Fruit fly (Drosophila melanogaster) whole organism, embryonic: ENCODE data around the gene HINT1.

Experiments
- CG1529 ChIP-seq: fragments of 200-800 bp; sonication (Bioruptor generic); optimal IDR thresholded peaks from 3 replicates; lab custom pipeline; 2018; ENCODE audit warnings: missing biosample characterization, missing genetic modification characterization
- Rfx ChIP-seq: fragments of 200-800 bp; sonication (Bioruptor generic); IDR thresholded peaks from 2 replicates; pipeline ENCODE4 v1.3.6; 2022; ENCODE audit warnings: missing biosample characterization, missing genetic modification characterization
- bowl ChIP-seq: fragments of 200-800 bp; sonication (Bioruptor generic); IDR thresholded peaks from 2 replicates; pipeline ENCODE4 v1.3.6; 2022; ENCODE audit warnings: missing biosample characterization, missing genetic modification characterization
- slou ChIP-seq: fragments of 200-800 bp; sonication (Bioruptor generic); optimal IDR thresholded peaks from 3 replicates; lab custom pipeline; 2016; ENCODE audit warnings: missing biosample characterization, missing genetic modification characterization

- no peak for TF ChIP-seq CG1529 (GFP tag; lab: Kevin White, UChicago)
- peak; percentile 40; the same call in 1 of the 2 replicates for TF ChIP-seq Rfx (GFP tag; lab: Robert Waterston, UW)
- no peak for TF ChIP-seq slou (GFP tag; lab: Kevin White, UChicago)
- no peak for TF ChIP-seq bowl (GFP tag; lab: Robert Waterston, UW)
Measured at dm6 chr2L:2720368-2720767, 49.6 kb upstream of the HINT1 start.
